Worm (Caenorhabditis elegans) whole organism, midembryonic: ENCODE measurements around the gene W05H7.1.

Experiments used
- T22C8.4 ChIP-seq: fragments of 200-800 bp; sonication (Bioruptor generic); IDR thresholded peaks from 2 replicates; pipeline ENCODE4 v1.3.6; 2022; ENCODE audit warnings: missing genetic modification characterization, missing compliant biosample characterization
- cog-1 ChIP-seq: sonication (generic microtip); optimal IDR thresholded peaks from 2 replicates; lab custom pipeline; 2016; ENCODE audit warnings: missing genetic modification characterization, missing compliant biosample characterization
- flt-1 ChIP-seq: fragments of 200-800 bp; sonication (Bioruptor generic); IDR thresholded peaks from 2 replicates; pipeline ENCODE4 v1.3.6; 2022; ENCODE audit warnings: missing genetic modification characterization, missing compliant biosample characterization
- med-1 ChIP-seq: sonication (generic microtip); optimal IDR thresholded peaks from 2 replicates; lab custom pipeline; 2017; ENCODE audit warnings: missing genetic modification characterization, mild to moderate bottlenecking, missing compliant biosample characterization, antibody characterized with exemption, missing genetic modification reagents; ENCODE audit not compliant: insufficient read depth
- ref-1 ChIP-seq: fragments of 200-800 bp; sonication (Bioruptor generic); conservative IDR thresholded peaks from 2 replicates; pipeline ENCODE4 v1.3.6; 2022; ENCODE audit warnings: missing genetic modification reagents, missing genetic modification characterization, missing compliant biosample characterization
- tab-1 ChIP-seq: fragments of 200-800 bp; sonication (Bioruptor generic); IDR thresholded peaks from 2 replicates; pipeline ENCODE4 v1.3.6; 2022; ENCODE audit warnings: missing genetic modification characterization, missing compliant biosample characterization
- ztf-23 ChIP-seq: fragments of 200-800 bp; sonication (Bioruptor generic); IDR thresholded peaks from 2 replicates; pipeline ENCODE4 v1.3.6; 2022; ENCODE audit warnings: missing genetic modification reagents, missing genetic modification characterization, missing compliant biosample characterization
- ztf-29 ChIP-seq: fragments of 200-800 bp; sonication (Bioruptor generic); IDR thresholded peaks from 2 replicates; pipeline ENCODE4 v1.3.6; 2022; ENCODE audit warnings: missing genetic modification reagents, missing genetic modification characterization, missing compliant biosample characterization

DNA sequence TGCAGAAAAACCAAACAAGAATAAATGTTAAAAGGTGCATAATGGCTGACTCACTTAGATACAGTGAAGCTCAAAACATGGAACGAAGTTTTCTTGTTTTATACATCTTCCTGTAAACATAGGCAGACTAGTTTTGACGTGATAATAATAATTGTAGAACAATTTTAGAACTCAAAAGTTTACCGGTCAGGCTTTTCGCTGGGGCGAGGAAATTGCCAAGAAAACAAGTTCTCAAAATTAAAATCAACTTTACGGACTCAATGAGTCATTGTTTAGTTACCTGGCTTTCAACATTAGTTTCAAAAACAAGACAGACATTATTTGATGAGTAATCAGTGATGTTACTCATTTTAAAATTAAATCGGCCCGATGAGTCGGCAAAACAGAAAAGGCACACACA lies 22.3 kb downstream of the W05H7.1 start, which contains the start of gene D1005.5:
- TF ChIP-seq med-1 (GFP tag; lab: Kevin White, UChicago) (no peak), ztf-29 (GFP tag; lab: Robert Waterston, UW) (no peak), tab-1 (GFP tag; lab: Robert Waterston, UW) (no peak), flt-1 (GFP tag; lab: Robert Waterston, UW) (no peak), ztf-23 (GFP tag; lab: Robert Waterston, UW) (no peak), T22C8.4 (GFP tag; lab: Robert Waterston, UW) (no peak), ref-1 (no peak), cog-1 (tag; lab: Kevin White, UChicago) (no peak)
